Worm (Caenorhabditis elegans): ENCODE data around the gene C06A8.6.

ce11 chrII:7773427-7773993 is 1.2 kb downstream of the C06A8.6 start:
- no peak for TF ChIP-seq hmbx-1 (tag; optimal IDR thresholded peaks at IDR 0.05)
- TF ChIP-seq ama-1 (optimal IDR thresholded peaks at IDR 0.05), result no peak
